Fruit fly (Drosophila melanogaster): ENCODE data around the gene faf.

DNA sequence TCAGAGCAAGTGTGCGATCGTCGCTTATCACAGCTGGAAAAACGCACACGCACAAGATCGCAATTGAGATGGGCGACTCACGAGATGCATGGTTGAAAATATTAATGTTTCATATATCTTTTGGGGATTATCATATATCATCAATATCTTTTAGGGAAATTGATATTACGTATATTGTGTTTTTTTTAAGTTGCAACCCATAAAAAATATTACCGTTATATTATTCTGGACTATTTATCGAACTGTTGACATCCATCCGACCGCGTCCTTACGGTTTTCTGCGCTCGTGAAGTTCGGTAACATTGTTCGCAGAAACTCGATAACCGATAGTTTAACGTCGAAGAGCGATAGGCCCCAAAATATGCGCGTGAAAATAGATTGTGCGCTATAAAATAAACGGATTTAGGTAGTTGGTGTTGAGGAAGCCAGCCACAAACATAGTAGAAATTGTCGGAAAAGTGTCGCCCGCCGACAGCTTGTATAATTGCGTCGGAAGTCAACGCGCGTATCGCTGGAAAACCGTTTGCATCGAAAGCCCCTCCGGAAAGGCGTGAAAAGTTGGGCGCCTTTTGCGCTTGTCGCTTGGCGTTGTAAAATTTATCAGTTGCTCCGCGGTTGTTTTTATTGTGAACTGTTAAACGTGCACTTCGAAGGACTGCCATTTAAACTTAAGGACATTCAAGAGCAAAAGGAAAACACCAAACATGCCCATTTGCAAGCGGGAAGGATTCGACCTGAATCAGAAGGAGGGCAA is 17.0 kb downstream of the faf start, which contains the start of the genes Mccc1 and Acf:
- no peak for TF ChIP-seq acj6 (GFP tag; optimal IDR thresholded peaks at IDR 0.05)
- no peak for TF ChIP-seq CG32006 (GFP tag; optimal IDR thresholded peaks at IDR 0.05)
- TF ChIP-seq dac (GFP tag; optimal IDR thresholded peaks at IDR 0.05) = no peak
- TF ChIP-seq CG3032 (tag; optimal IDR thresholded peaks at IDR 0.05) = no peak
- TF ChIP-seq Eip75B (GFP tag; optimal IDR thresholded peaks at IDR 0.05) = no peak
- no peak for TF ChIP-seq CG16779 (tag; optimal IDR thresholded peaks at IDR 0.05)
- no peak for TF ChIP-seq OdsH (GFP tag; optimal IDR thresholded peaks at IDR 0.05)

Data from whole organism, prepupa.